Worm (Caenorhabditis elegans) whole organism, late embryonic: ENCODE results near the gene M110.7.

Source experiments
- ceh-45 ChIP-seq: fragments of 200-800 bp; sonication (Bioruptor generic); IDR thresholded peaks from 2 replicates; pipeline ENCODE4 v1.3.6; 2022; ENCODE audit warnings: missing genetic modification reagents, missing genetic modification characterization, missing compliant biosample characterization
- dmd-4 ChIP-seq: sonication (generic microtip); optimal IDR thresholded peaks from 2 replicates; lab custom pipeline; 2016; ENCODE audit warnings: borderline replicate concordance, missing genetic modification characterization, missing compliant biosample characterization
- fkh-10 ChIP-seq: fragments of 150-350 bp; optimal IDR thresholded peaks from 2 replicates; lab custom pipeline; 2014; ENCODE audit warnings: missing biosample characterization, missing genetic modification reagents, missing genetic modification characterization
- fkh-6 ChIP-seq: sonication (generic microtip); optimal IDR thresholded peaks from 2 replicates; lab custom pipeline; 2016; ENCODE audit warnings: missing genetic modification characterization, missing compliant biosample characterization
- hlh-6 ChIP-seq: sonication (generic microtip); optimal IDR thresholded peaks from 2 replicates; lab custom pipeline; 2016; ENCODE audit warnings: missing genotype, missing genetic modification characterization, missing compliant biosample characterization
- lin-11 ChIP-seq: fragments of 200-800 bp; sonication (Bioruptor generic); optimal IDR thresholded peaks from 2 replicates; lab custom pipeline; 2018; ENCODE audit warnings: mild to moderate bottlenecking, missing genetic modification characterization, missing compliant biosample characterization
- nhr-11 ChIP-seq: fragments of 150-350 bp; optimal IDR thresholded peaks from 2 replicates; lab custom pipeline; 2014; ENCODE audit warnings: missing biosample characterization, missing genetic modification characterization
- pha-4 ChIP-seq: fragments of 150-350 bp; optimal IDR thresholded peaks from 2 replicates; lab custom pipeline; 2018; ENCODE audit warnings: missing biosample characterization, missing genetic modification reagents, missing genetic modification characterization
- pqm-1 ChIP-seq: sonication (generic microtip); optimal IDR thresholded peaks from 2 replicates; lab custom pipeline; 2016; ENCODE audit warnings: missing genetic modification characterization, missing compliant biosample characterization
- sox-2 ChIP-seq: fragments of 200-800 bp; sonication (Bioruptor generic); IDR thresholded peaks from 2 replicates; pipeline ENCODE4 v1.3.6; 2022; ENCODE audit warnings: missing genetic modification reagents, missing genetic modification characterization, missing compliant biosample characterization
- sox-4 ChIP-seq: sonication (generic microtip); optimal IDR thresholded peaks from 2 replicates; lab custom pipeline; 2017; ENCODE audit warnings: mild to moderate bottlenecking, missing genetic modification characterization, inconsistent platforms, missing compliant biosample characterization
- unc-42 ChIP-seq: sonication (generic microtip); optimal IDR thresholded peaks from 2 replicates; lab custom pipeline; 2016; ENCODE audit warnings: missing genotype, missing genetic modification characterization, missing compliant biosample characterization
- unc-55 ChIP-seq: sonication (generic microtip); optimal IDR thresholded peaks from 2 replicates; lab custom pipeline; 2017; ENCODE audit warnings: missing biosample characterization, missing genetic modification reagents, missing genetic modification characterization

DNA sequence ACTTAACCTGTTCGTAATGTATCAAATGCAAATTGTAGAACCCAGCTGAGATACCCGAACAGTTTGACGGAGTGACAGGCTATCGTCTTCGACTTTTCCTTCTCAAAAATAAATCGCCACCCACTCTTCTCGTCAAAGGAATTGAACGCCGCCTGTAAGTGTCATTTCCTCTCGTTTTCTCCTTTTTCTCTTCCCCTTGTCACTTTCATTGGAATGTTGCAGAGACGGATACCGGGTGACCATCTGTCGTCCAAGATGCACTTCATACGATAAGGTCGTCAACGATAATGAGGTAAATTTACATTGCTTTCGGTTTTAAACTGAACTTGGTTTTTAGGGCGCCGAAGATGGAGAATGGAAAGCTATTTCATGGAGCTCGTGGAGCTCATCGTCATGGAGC is 32.8 kb upstream of the M110.7 start:
- TF ChIP-seq unc-42 (tag; lab: Kevin White, UChicago): no peak
- no peak for TF ChIP-seq ceh-45 (GFP tag; lab: Robert Waterston, UW)
- no peak for TF ChIP-seq fkh-10 (GFP tag; lab: Kevin White, UChicago)
- TF ChIP-seq dmd-4 (tag; lab: Kevin White, UChicago): no peak
- peak; percentile 9 for TF ChIP-seq unc-55
- no peak for TF ChIP-seq hlh-6 (tag; lab: Kevin White, UChicago)
- TF ChIP-seq fkh-6 (tag; lab: Kevin White, UChicago): no peak
- no peak for TF ChIP-seq nhr-11 (tag; lab: Kevin White, UChicago)
- TF ChIP-seq pqm-1 (tag; lab: Kevin White, UChicago): no peak
- no peak for TF ChIP-seq sox-4 (tag; lab: Kevin White, UChicago)
- TF ChIP-seq sox-2: no peak
- TF ChIP-seq pha-4: no peak
- TF ChIP-seq lin-11: no peak
